Worm (Caenorhabditis elegans) whole organism, L4 larva: ENCODE results near the gene C28A5.6.
A peak's percentile ranks its signal among the peaks of the same experiment; 100 is the strongest.

ENCODE experiments used
- F49E8.2 ChIP-seq: sonication (generic microtip); optimal IDR thresholded peaks from 2 replicates; lab custom pipeline; 2016; ENCODE audit warnings: missing compliant biosample characterization, mild to moderate bottlenecking, missing genetic modification characterization, borderline replicate concordance
- Y48G9A.11 ChIP-seq: fragments of 200-800 bp; sonication (Bioruptor generic); IDR thresholded peaks from 2 replicates; pipeline ENCODE4 v1.3.6; 2022; ENCODE audit warnings: missing genetic modification reagents, missing genetic modification characterization, missing compliant biosample characterization
- Y75B8A.6 ChIP-seq: fragments of 200-800 bp; sonication (Bioruptor generic); IDR thresholded peaks from 2 replicates; pipeline ENCODE4 v1.3.6; 2022; ENCODE audit warnings: missing genetic modification reagents, missing genetic modification characterization, missing compliant biosample characterization
- ZK337.2 ChIP-seq: fragments of 200-800 bp; sonication (Bioruptor generic); IDR thresholded peaks from 2 replicates; pipeline ENCODE4 v1.3.6; 2022; ENCODE audit warnings: missing genetic modification reagents, missing genetic modification characterization, missing compliant biosample characterization
- aha-1 ChIP-seq: fragments of 150-350 bp; peaks from one replicate; lab custom pipeline; 2014; ENCODE audit warnings: missing biosample characterization, missing genetic modification characterization
- aly-2 ChIP-seq: sonication (generic microtip); optimal IDR thresholded peaks from 2 replicates; lab custom pipeline; 2018; ENCODE audit warnings: missing biosample characterization, missing genetic modification characterization
- arid-1 ChIP-seq: fragments of 200-800 bp; sonication (Bioruptor generic); conservative IDR thresholded peaks from 2 replicates; pipeline ENCODE4 v1.3.6; 2022; ENCODE audit warnings: missing genetic modification reagents, missing genetic modification characterization, missing compliant biosample characterization
- ceh-28 ChIP-seq: fragments of 150-350 bp; optimal IDR thresholded peaks from 2 replicates; lab custom pipeline; 2014; ENCODE audit warnings: missing biosample characterization, missing genetic modification reagents, missing genetic modification characterization
- ces-1 ChIP-seq: fragments of 150-350 bp; sonication (generic microtip); optimal IDR thresholded peaks from 4 replicates; lab custom pipeline; 2014; ENCODE audit warnings: missing biosample characterization, missing genetic modification reagents, missing genetic modification characterization
- daf-16 ChIP-seq, 3 experiments: sonication (generic microtip); optimal IDR thresholded peaks; 2 replicates each; lab custom pipeline; 2016 to 2017; ENCODE audit warnings: missing genetic modification characterization in 3 of 3, missing genetic modification reagents in 3 of 3, mild to moderate bottlenecking in 2 of 3, missing compliant biosample characterization in 2 of 3, missing biosample characterization in 1 of 3, moderate library complexity in 1 of 3
- daf-8 ChIP-seq: fragments of 200-800 bp; sonication (Bioruptor generic); IDR thresholded peaks from 2 replicates; pipeline ENCODE4 v1.3.6; 2022; ENCODE audit warnings: missing genetic modification characterization, missing compliant biosample characterization
- dmd-6 ChIP-seq: fragments of 200-800 bp; sonication (Bioruptor generic); IDR thresholded peaks from 2 replicates; pipeline ENCODE4 v1.3.6; 2022; ENCODE audit warnings: missing genetic modification reagents, missing genetic modification characterization, missing compliant biosample characterization
- dve-1 ChIP-seq: sonication (generic microtip); optimal IDR thresholded peaks from 2 replicates; lab custom pipeline; 2017; ENCODE audit warnings: antibody characterized with exemption, mild to moderate bottlenecking, missing genetic modification characterization, missing compliant biosample characterization; ENCODE audit not compliant: insufficient read depth
- egl-43 ChIP-seq: fragments of 200-800 bp; sonication (Bioruptor generic); IDR thresholded peaks from 2 replicates; pipeline ENCODE4 v1.3.6; 2022; ENCODE audit warnings: missing genetic modification reagents, missing genetic modification characterization, missing compliant biosample characterization
- fos-1 ChIP-seq: fragments of 150-350 bp; optimal IDR thresholded peaks from 2 replicates; lab custom pipeline; 2014; ENCODE audit warnings: missing biosample characterization, missing genetic modification characterization
- gei-8 ChIP-seq: fragments of 200-800 bp; sonication (Bioruptor generic); optimal IDR thresholded peaks from 2 replicates; lab custom pipeline; 2018; ENCODE audit warnings: mild to moderate bottlenecking, missing genetic modification characterization, missing compliant biosample characterization
- hlh-11 ChIP-seq: fragments of 200-800 bp; sonication (Bioruptor generic); optimal IDR thresholded peaks from 2 replicates; lab custom pipeline; 2018; ENCODE audit warnings: mild to moderate bottlenecking, missing genetic modification characterization, missing compliant biosample characterization
- hlh-30 ChIP-seq: sonication (generic microtip); optimal IDR thresholded peaks from 2 replicates; lab custom pipeline; 2017; ENCODE audit warnings: antibody characterized with exemption, mild to moderate bottlenecking, missing genetic modification characterization, missing compliant biosample characterization; ENCODE audit not compliant: insufficient read depth
- hmg-1.1 ChIP-seq: fragments of 200-800 bp; sonication (Bioruptor generic); IDR thresholded peaks from 2 replicates; pipeline ENCODE4 v1.3.6; 2022; ENCODE audit warnings: missing genetic modification reagents, missing genetic modification characterization, missing compliant biosample characterization
- lim-7 ChIP-seq: fragments of 200-800 bp; sonication (Bioruptor generic); IDR thresholded peaks from 2 replicates; pipeline ENCODE4 v1.3.6; 2022; ENCODE audit warnings: missing genetic modification characterization, missing compliant biosample characterization
- lin-1 ChIP-seq: fragments of 200-800 bp; sonication (Bioruptor generic); IDR thresholded peaks from 2 replicates; pipeline ENCODE4 v1.3.6; 2022; ENCODE audit warnings: missing genetic modification reagents, missing genetic modification characterization, missing compliant biosample characterization
- lin-13 ChIP-seq: fragments of 150-350 bp; optimal IDR thresholded peaks from 2 replicates; lab custom pipeline; 2014; ENCODE audit warnings: missing biosample characterization, missing genetic modification reagents, missing genetic modification characterization
- lin-38 ChIP-seq: fragments of 200-800 bp; sonication (Bioruptor generic); IDR thresholded peaks from 2 replicates; pipeline ENCODE4 v1.3.6; 2022; ENCODE audit warnings: missing genetic modification reagents, missing genetic modification characterization, missing compliant biosample characterization
- lsy-2 ChIP-seq, 2 experiments: fragments of 150-350 bp in 1 of 2; sonication (generic microtip) in 1 of 2; optimal IDR thresholded peaks; 2 replicates each; lab custom pipeline; 2014 to 2017; ENCODE audit warnings: missing biosample characterization in 2 of 2, missing genetic modification characterization in 2 of 2
- mdl-1 ChIP-seq, 2 experiments: fragments of 150-350 bp in 1 of 2; sonication (generic microtip) in 1 of 2; optimal IDR thresholded peaks; 2 replicates each; lab custom pipeline; 2014 to 2017; ENCODE audit warnings: missing biosample characterization in 2 of 2, missing genetic modification characterization in 2 of 2
- mep-1 ChIP-seq: fragments of 150-350 bp; sonication (generic microtip); optimal IDR thresholded peaks from 3 replicates; lab custom pipeline; 2014; ENCODE audit warnings: missing biosample characterization, missing genetic modification characterization
- mes-2 ChIP-seq: sonication (generic microtip); optimal IDR thresholded peaks from 2 replicates; lab custom pipeline; 2016; ENCODE audit warnings: missing genotype, mild to moderate bottlenecking, missing genetic modification characterization, missing compliant biosample characterization; ENCODE audit not compliant: poor library complexity, severe bottlenecking
- mxl-2 ChIP-seq: fragments of 200-800 bp; sonication (Bioruptor generic); conservative IDR thresholded peaks from 2 replicates; pipeline ENCODE4 v1.3.6; 2022; ENCODE audit warnings: missing genetic modification reagents, missing genetic modification characterization, missing compliant biosample characterization
- nhr-10 ChIP-seq: fragments of 150-350 bp; optimal IDR thresholded peaks from 2 replicates; lab custom pipeline; 2014; ENCODE audit warnings: missing biosample characterization, missing genetic modification characterization
- nhr-102 ChIP-seq: sonication (generic microtip); optimal IDR thresholded peaks from 2 replicates; lab custom pipeline; 2016; ENCODE audit warnings: mild to moderate bottlenecking, missing genetic modification characterization, moderate library complexity, missing compliant biosample characterization
- nhr-11 ChIP-seq: fragments of 150-350 bp; optimal IDR thresholded peaks from 2 replicates; lab custom pipeline; 2014; ENCODE audit warnings: missing biosample characterization, missing genetic modification characterization
- nhr-25 ChIP-seq: sonication (generic microtip); optimal IDR thresholded peaks from 2 replicates; lab custom pipeline; 2017; ENCODE audit warnings: missing genetic modification characterization, mild to moderate bottlenecking, missing compliant biosample characterization, antibody characterized with exemption, moderate library complexity, borderline replicate concordance; ENCODE audit not compliant: insufficient read depth
- nhr-28 ChIP-seq: fragments of 150-350 bp; optimal IDR thresholded peaks from 2 replicates; lab custom pipeline; 2014; ENCODE audit warnings: missing biosample characterization, missing genetic modification characterization
- nhr-41 ChIP-seq: fragments of 200-800 bp; sonication (Bioruptor generic); IDR thresholded peaks from 2 replicates; pipeline ENCODE4 v1.3.6; 2022; ENCODE audit warnings: missing genetic modification reagents, missing genetic modification characterization, missing compliant biosample characterization
- nhr-48 ChIP-seq: sonication (generic microtip); optimal IDR thresholded peaks from 2 replicates; lab custom pipeline; 2016; ENCODE audit warnings: mild to moderate bottlenecking, missing genetic modification characterization, missing compliant biosample characterization
- nhr-76 ChIP-seq: fragments of 150-350 bp; optimal IDR thresholded peaks from 2 replicates; lab custom pipeline; 2014; ENCODE audit warnings: missing biosample characterization, missing genetic modification characterization
- nhr-77 ChIP-seq: fragments of 150-350 bp; optimal IDR thresholded peaks from 2 replicates; lab custom pipeline; 2014; ENCODE audit warnings: missing biosample characterization, missing genetic modification characterization
- pqm-1 ChIP-seq: sonication (generic microtip); optimal IDR thresholded peaks from 2 replicates; lab custom pipeline; 2017; ENCODE audit warnings: missing biosample characterization, missing genetic modification characterization
- skn-1 ChIP-seq: fragments of 150-350 bp; optimal IDR thresholded peaks from 2 replicates; lab custom pipeline; 2014; ENCODE audit warnings: missing biosample characterization, missing genetic modification characterization
- tra-1 ChIP-seq: fragments of 200-800 bp; sonication (Bioruptor generic); IDR thresholded peaks from 2 replicates; pipeline ENCODE4 v1.3.6; 2022; ENCODE audit warnings: missing genetic modification reagents, missing genetic modification characterization, missing compliant biosample characterization
- unc-130 ChIP-seq: sonication (generic microtip); optimal IDR thresholded peaks from 2 replicates; lab custom pipeline; 2016; ENCODE audit warnings: missing genetic modification reagents, missing genetic modification characterization, missing compliant biosample characterization
- unc-39 ChIP-seq: sonication (generic microtip); optimal IDR thresholded peaks from 2 replicates; lab custom pipeline; 2017; ENCODE audit warnings: missing biosample characterization, missing genetic modification characterization
- unc-62 ChIP-seq, 3 experiments: fragments of 150-350 bp in 1 of 3; sonication (generic microtip); optimal IDR thresholded peaks in 2 of 3; peaks in 1 of 3; 1 replicate in 1 of 3; 2 replicates in 2 of 3; lab custom pipeline; 2014 to 2017; ENCODE audit warnings: missing biosample characterization in 3 of 3, missing genetic modification characterization in 3 of 3, missing genetic modification reagents in 3 of 3, missing genotype in 1 of 3
- zfp-3 ChIP-seq: fragments of 200-800 bp; sonication (Bioruptor generic); conservative IDR thresholded peaks from 2 replicates; pipeline ENCODE4 v1.3.6; 2022; ENCODE audit warnings: missing genetic modification reagents, missing genetic modification characterization, missing compliant biosample characterization
- ztf-11 ChIP-seq: fragments of 150-350 bp; optimal IDR thresholded peaks from 2 replicates; lab custom pipeline; 2014; ENCODE audit warnings: missing biosample characterization, missing genetic modification characterization
- ztf-7 ChIP-seq: fragments of 150-350 bp; optimal IDR thresholded peaks from 2 replicates; lab custom pipeline; 2014; ENCODE audit warnings: missing biosample characterization, missing genetic modification characterization

Gene C28A5.6

ce11 chrIII:4413099-4413498 lies 16.2 kb downstream of the C28A5.6 start, which contains the start of gene mpc-1 (continued):
- TF ChIP-seq unc-62 (GFP tag; optimal IDR thresholded peaks at IDR 0.05 in 1 of 2; lab: Kevin White, UChicago), result no peak
- TF ChIP-seq unc-62 (tag; optimal IDR thresholded peaks at IDR 0.05; lab: Kevin White, UChicago), result no peak
- TF ChIP-seq ztf-11, result no peak
- no peak for TF ChIP-seq mes-2 (tag; lab: Kevin White, UChicago)
- peak; percentile 77 for TF ChIP-seq pqm-1 (tag; lab: Kevin White, UChicago)
- no peak for TF ChIP-seq ces-1
- TF ChIP-seq mxl-2, result no peak
- TF ChIP-seq unc-39 (tag; lab: Kevin White, UChicago), result no peak
- TF ChIP-seq nhr-10, result no peak
- no peak for TF ChIP-seq lin-1
- peak; percentile 50 for TF ChIP-seq hlh-11
- TF ChIP-seq lsy-2 (tag; optimal IDR thresholded peaks at IDR 0.05; lab: Kevin White, UChicago), result no peak
- TF ChIP-seq hlh-30 (tag; lab: Kevin White, UChicago), result no peak
- TF ChIP-seq daf-16 (GFP tag; optimal IDR thresholded peaks at IDR 0.05; lab: Kevin White, UChicago), result no peak
- peak; percentile 85 for TF ChIP-seq daf-16 (tag; optimal IDR thresholded peaks at IDR 0.05; lab: Kevin White, UChicago)
- no peak for TF ChIP-seq lim-7 (GFP tag; lab: Robert Waterston, UW)
- TF ChIP-seq dve-1 (tag; lab: Kevin White, UChicago), result peak; percentile 68
- no peak for TF ChIP-seq Y75B8A.6
- no peak for TF ChIP-seq fos-1
- no peak for TF ChIP-seq ztf-7 (tag; lab: Kevin White, UChicago)
- no peak for TF ChIP-seq daf-8
- TF ChIP-seq nhr-25 (tag; lab: Kevin White, UChicago), result no peak
- no peak for TF ChIP-seq F49E8.2 (tag; lab: Kevin White, UChicago)
- TF ChIP-seq ZK337.2, result no peak
- no peak for TF ChIP-seq lin-13
- TF ChIP-seq egl-43 (GFP tag; lab: Robert Waterston, UW), result no peak
- TF ChIP-seq gei-8 (GFP tag; lab: Kevin White, UChicago), result no peak
- TF ChIP-seq nhr-102 (tag; lab: Kevin White, UChicago), result no peak
- no peak for TF ChIP-seq nhr-41 (GFP tag; lab: Robert Waterston, UW)
- no peak for TF ChIP-seq unc-130 (GFP tag; lab: Kevin White, UChicago)
- no peak for TF ChIP-seq aly-2 (tag; lab: Kevin White, UChicago)
- peak; percentile 61 for TF ChIP-seq nhr-28 (tag; lab: Kevin White, UChicago)
- TF ChIP-seq arid-1 (GFP tag; lab: Robert Waterston, UW), result no peak

- no peak for TF ChIP-seq daf-8
- TF ChIP-seq mdl-1 (tag; optimal IDR thresholded peaks at IDR 0.05; lab: Kevin White, UChicago), result peak; percentile 13 to 19
- TF ChIP-seq Y48G9A.11 (GFP tag; lab: Robert Waterston, UW), result no peak
- TF ChIP-seq tra-1 (GFP tag; lab: Robert Waterston, UW), result 0 out of 2 replicates have a peak, but pooled peaks have one; percentile 10
- peak; percentile 58 for TF ChIP-seq hlh-11
- TF ChIP-seq hmg-1.1, result 0 out of 2 replicates have a peak, but pooled peaks have one; percentile 13
- TF ChIP-seq ZK337.2, result no peak
- peak; percentile 90 for TF ChIP-seq aha-1
- TF ChIP-seq dmd-6 (GFP tag; lab: Robert Waterston, UW), result peak; percentile 81
- TF ChIP-seq dve-1 (tag; lab: Kevin White, UChicago), result peak; percentile 31
- TF ChIP-seq nhr-77 (tag; lab: Kevin White, UChicago), result peak; percentile 51
- peak; percentile 28 for TF ChIP-seq unc-130 (GFP tag; lab: Kevin White, UChicago)
- peak; percentile 93 for TF ChIP-seq nhr-48 (tag; lab: Kevin White, UChicago)
- no peak for TF ChIP-seq nhr-11 (tag; lab: Kevin White, UChicago)
- TF ChIP-seq daf-16 (GFP tag; optimal IDR thresholded peaks at IDR 0.05; lab: Kevin White, UChicago), result no peak
- peak; percentile 25 for TF ChIP-seq daf-16 (tag; optimal IDR thresholded peaks at IDR 0.05; lab: Kevin White, UChicago)
- TF ChIP-seq skn-1 (tag; lab: Kevin White, UChicago), result no peak
- TF ChIP-seq mep-1, result peak; percentile 23
- no peak for TF ChIP-seq ceh-28 (tag; lab: Kevin White, UChicago)
- TF ChIP-seq zfp-3, result no peak
- peak; percentile 94 for TF ChIP-seq hlh-30 (tag; lab: Kevin White, UChicago)
- peak in 1 of 2 experiments; percentile 61 for TF ChIP-seq lsy-2 (tag; optimal IDR thresholded peaks at IDR 0.05; lab: Kevin White, UChicago)
- TF ChIP-seq lin-38, result 0 out of 2 replicates have a peak, but pooled peaks have one; percentile 9
- TF ChIP-seq nhr-76 (tag; lab: Kevin White, UChicago), result no peak
Measured at ce11 chrIII:4412108-4413009, 16.9 kb downstream of the C28A5.6 start.
